Fruit fly (Drosophila melanogaster): ENCODE measurements around the gene snRNP-U1-70K.

The snRNP-U1-70K gene

dm6 chr2L:6919203-6919849, 52.2 kb downstream of the snRNP-U1-70K start:
- TF ChIP-seq CTCF (optimal IDR thresholded peaks at IDR 0.05) (no peak), CG8478 (optimal IDR thresholded peaks at IDR 0.05) (no peak)
